Worm (Caenorhabditis elegans) whole organism, mixed stage, embryonic: Measurements from ENCODE around the gene W03F8.4.
A peak's percentile ranks its signal among the peaks of the same experiment; 100 is the strongest.

Experiments
- M03D4.4 ChIP-seq: sonication (generic microtip); optimal IDR thresholded peaks from 2 replicates; lab custom pipeline; 2017; ENCODE audit warnings: mild to moderate bottlenecking, missing genetic modification characterization, missing compliant biosample characterization
- bed-3 ChIP-seq: fragments of 200-800 bp; sonication (Bioruptor generic); optimal IDR thresholded peaks from 3 replicates; lab custom pipeline; 2018; ENCODE audit warnings: mild to moderate bottlenecking, missing genetic modification characterization, moderate library complexity, missing compliant biosample characterization
- ceh-39 ChIP-seq: fragments of 150-350 bp; optimal IDR thresholded peaks from 2 replicates; lab custom pipeline; 2014; ENCODE audit warnings: missing biosample characterization, missing genetic modification characterization
- ceh-43 ChIP-seq: fragments of 200-800 bp; sonication (Bioruptor generic); optimal IDR thresholded peaks from 2 replicates; lab custom pipeline; 2018; ENCODE audit warnings: mild to moderate bottlenecking, missing genetic modification characterization, moderate library complexity, missing compliant biosample characterization
- ceh-83 ChIP-seq: fragments of 200-800 bp; sonication (Bioruptor generic); optimal IDR thresholded peaks from 2 replicates; lab custom pipeline; 2018; ENCODE audit warnings: mild to moderate bottlenecking, missing genetic modification characterization, missing compliant biosample characterization
- ces-1 ChIP-seq: fragments of 150-350 bp; optimal IDR thresholded peaks from 2 replicates; lab custom pipeline; 2014; ENCODE audit warnings: missing biosample characterization, missing genetic modification reagents, missing genetic modification characterization
- cnd-1 ChIP-seq: fragments of 200-800 bp; sonication (Bioruptor generic); optimal IDR thresholded peaks from 2 replicates; lab custom pipeline; 2018; ENCODE audit warnings: mild to moderate bottlenecking, missing genetic modification characterization, missing compliant biosample characterization
- elt-1 ChIP-seq: sonication (generic microtip); optimal IDR thresholded peaks from 2 replicates; lab custom pipeline; 2017; ENCODE audit warnings: missing genetic modification characterization, mild to moderate bottlenecking, missing compliant biosample characterization, antibody characterized with exemption, moderate library complexity, borderline replicate concordance; ENCODE audit not compliant: insufficient read depth
- elt-3 ChIP-seq: fragments of 150-350 bp; optimal IDR thresholded peaks from 2 replicates; lab custom pipeline; 2014; ENCODE audit warnings: missing biosample characterization, missing genetic modification characterization
- flh-1 ChIP-seq: fragments of 200-800 bp; sonication (Bioruptor generic); optimal IDR thresholded peaks from 2 replicates; lab custom pipeline; 2018; ENCODE audit warnings: mild to moderate bottlenecking, missing genetic modification characterization, moderate library complexity, missing compliant biosample characterization
- ham-2 ChIP-seq: fragments of 200-800 bp; sonication (Bioruptor generic); optimal IDR thresholded peaks from 2 replicates; lab custom pipeline; 2018; ENCODE audit warnings: mild to moderate bottlenecking, missing genetic modification characterization, missing compliant biosample characterization
- hlh-1 ChIP-seq: fragments of 150-350 bp; optimal IDR thresholded peaks from 2 replicates; lab custom pipeline; 2014; ENCODE audit warnings: missing biosample characterization, missing genetic modification reagents, missing genetic modification characterization
- lin-13 ChIP-seq: fragments of 150-350 bp; optimal IDR thresholded peaks from 2 replicates; lab custom pipeline; 2014; ENCODE audit warnings: missing biosample characterization, missing genetic modification characterization
- lsy-2 ChIP-seq: fragments of 150-350 bp; optimal IDR thresholded peaks from 2 replicates; lab custom pipeline; 2014; ENCODE audit warnings: missing biosample characterization, missing genetic modification characterization
- mep-1 ChIP-seq: fragments of 150-350 bp; optimal IDR thresholded peaks from 2 replicates; lab custom pipeline; 2017; ENCODE audit warnings: missing biosample characterization, missing genetic modification reagents, missing genetic modification characterization, inconsistent platforms
- mls-2 ChIP-seq: sonication (generic microtip); optimal IDR thresholded peaks from 2 replicates; lab custom pipeline; 2016; ENCODE audit warnings: mild to moderate bottlenecking, missing genetic modification characterization, moderate library complexity, missing compliant biosample characterization
- nhr-12 ChIP-seq: fragments of 150-350 bp; optimal IDR thresholded peaks from 2 replicates; lab custom pipeline; 2014; ENCODE audit warnings: missing biosample characterization, missing genetic modification characterization
- nhr-2 ChIP-seq: fragments of 150-350 bp; optimal IDR thresholded peaks from 2 replicates; lab custom pipeline; 2014; ENCODE audit warnings: missing biosample characterization, missing genetic modification characterization
- nhr-237 ChIP-seq: fragments of 150-350 bp; optimal IDR thresholded peaks from 2 replicates; lab custom pipeline; 2014; ENCODE audit warnings: missing biosample characterization, missing genetic modification characterization
- nhr-28 ChIP-seq: fragments of 150-350 bp; optimal IDR thresholded peaks from 2 replicates; lab custom pipeline; 2014; ENCODE audit warnings: missing biosample characterization, missing genetic modification characterization
- nhr-76 ChIP-seq: sonication (generic microtip); optimal IDR thresholded peaks from 2 replicates; lab custom pipeline; 2017; ENCODE audit warnings: missing biosample characterization, missing genetic modification characterization
- pha-4 ChIP-seq: fragments of 150-350 bp; optimal IDR thresholded peaks from 2 replicates; lab custom pipeline; 2018; ENCODE audit warnings: missing biosample characterization, missing genetic modification reagents, missing genetic modification characterization
- sem-2 ChIP-seq: fragments of 200-800 bp; sonication (Bioruptor generic); optimal IDR thresholded peaks from 2 replicates; lab custom pipeline; 2018; ENCODE audit warnings: mild to moderate bottlenecking, missing genetic modification characterization, missing compliant biosample characterization
- snpc-4 ChIP-seq: fragments of 150-350 bp; optimal IDR thresholded peaks from 2 replicates; lab custom pipeline; 2014; ENCODE audit warnings: missing biosample characterization, missing genetic modification characterization
- sptf-1 ChIP-seq: sonication (generic microtip); optimal IDR thresholded peaks from 2 replicates; lab custom pipeline; 2017; ENCODE audit warnings: mild to moderate bottlenecking, missing genetic modification characterization, moderate library complexity, missing compliant biosample characterization
- tbx-8 ChIP-seq: fragments of 200-800 bp; sonication (Bioruptor generic); optimal IDR thresholded peaks from 2 replicates; lab custom pipeline; 2018; ENCODE audit warnings: mild to moderate bottlenecking, missing genetic modification characterization, moderate library complexity, missing compliant biosample characterization
- unc-120 ChIP-seq: sonication (generic microtip); optimal IDR thresholded peaks from 2 replicates; lab custom pipeline; 2017; ENCODE audit warnings: missing genetic modification characterization, missing compliant biosample characterization; ENCODE audit not compliant: poor library complexity, severe bottlenecking
- unc-62 ChIP-seq: fragments of 150-350 bp; optimal IDR thresholded peaks from 2 replicates; lab custom pipeline; 2014; ENCODE audit warnings: missing biosample characterization, missing genetic modification reagents, missing genetic modification characterization
- zip-8 ChIP-seq: fragments of 150-350 bp; optimal IDR thresholded peaks from 2 replicates; lab custom pipeline; 2014; ENCODE audit warnings: missing biosample characterization, missing genetic modification characterization
- ztf-11 ChIP-seq: fragments of 150-350 bp; optimal IDR thresholded peaks from 2 replicates; lab custom pipeline; 2014; ENCODE audit warnings: missing biosample characterization, missing genetic modification characterization

Gene W03F8.4

DNA sequence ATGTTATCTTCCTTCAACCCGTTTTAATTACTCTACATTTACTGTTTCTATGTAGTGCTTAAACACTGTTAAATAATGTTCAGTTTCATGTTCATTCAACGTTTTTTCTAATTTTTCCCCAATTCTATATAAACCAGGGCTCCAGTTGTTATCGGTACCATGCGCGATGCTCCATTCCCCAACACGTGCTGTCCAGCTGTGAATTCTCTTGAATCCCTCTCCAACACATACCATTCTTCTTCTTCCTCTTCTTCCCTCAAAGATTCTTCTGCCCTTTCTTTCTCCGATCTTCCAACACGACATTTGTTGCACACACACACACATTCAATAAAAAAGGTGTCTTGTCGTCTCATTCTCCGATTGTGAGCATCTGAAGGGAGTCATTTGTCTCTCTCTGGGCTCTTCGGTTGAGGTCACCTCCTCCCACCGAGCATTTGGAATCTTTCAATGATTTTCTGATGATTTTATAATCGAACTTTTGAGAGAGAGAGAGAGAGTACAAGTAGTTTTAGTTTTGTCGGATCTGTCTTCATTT lies 11.9 kb upstream of the W03F8.4 start:
- no peak for TF ChIP-seq sem-2
- TF ChIP-seq nhr-28 (tag; lab: Kevin White, UChicago), result no peak
- TF ChIP-seq tbx-8 (GFP tag; lab: Kevin White, UChicago), result no peak
- TF ChIP-seq nhr-2, result no peak
- no peak for TF ChIP-seq unc-62 (GFP tag; lab: Kevin White, UChicago)
- peak; percentile 93 for TF ChIP-seq hlh-1 (tag; lab: Kevin White, UChicago)
- no peak for TF ChIP-seq lin-13
- TF ChIP-seq cnd-1 (tag; lab: Kevin White, UChicago), result no peak
- no peak for TF ChIP-seq ham-2 (GFP tag; lab: Kevin White, UChicago)
- peak; percentile 40 for TF ChIP-seq unc-120
- no peak for TF ChIP-seq ceh-83 (GFP tag; lab: Kevin White, UChicago)
- no peak for TF ChIP-seq ceh-43
- no peak for TF ChIP-seq sptf-1
- TF ChIP-seq elt-3, result no peak
- TF ChIP-seq ces-1 (GFP tag; lab: Kevin White, UChicago), result no peak
- no peak for TF ChIP-seq elt-1 (tag; lab: Kevin White, UChicago)
- no peak for TF ChIP-seq snpc-4 (tag; lab: Kevin White, UChicago)
- TF ChIP-seq nhr-12 (tag; lab: Kevin White, UChicago), result no peak
- TF ChIP-seq, all 35 proteins: peak for 2

DNA sequence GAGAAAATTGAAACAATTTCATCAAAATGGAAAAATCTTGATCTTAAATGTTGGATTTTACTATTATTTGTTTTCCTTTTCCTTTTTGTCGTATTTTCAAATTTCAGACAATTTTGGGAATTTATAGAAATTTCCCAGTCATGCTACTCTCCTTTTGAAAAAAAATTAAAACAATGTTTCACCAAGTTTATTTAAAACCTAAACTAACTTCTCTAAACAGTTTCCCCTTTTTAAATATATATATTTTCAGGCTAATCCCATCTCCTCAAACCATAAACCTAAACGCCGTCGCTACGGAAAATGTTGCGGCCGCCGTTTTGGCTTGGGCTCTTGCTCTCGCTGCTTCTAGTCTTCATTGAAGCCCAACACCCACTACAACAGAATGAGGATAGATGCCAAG lies 10.9 kb upstream of the W03F8.4 start, which contains the start of gene lam-1:
Gene lam-1, plus strand, starts transcription at position 301 of the 400 bp plus-strand sequence.
- TF ChIP-seq nhr-28 (tag; lab: Kevin White, UChicago), result no peak
- no peak for TF ChIP-seq nhr-237 (tag; lab: Kevin White, UChicago)
- TF ChIP-seq unc-120, result no peak
- no peak for TF ChIP-seq mep-1 (tag; lab: Kevin White, UChicago)
- TF ChIP-seq ces-1 (GFP tag; lab: Kevin White, UChicago), result no peak
- TF ChIP-seq M03D4.4 (tag; lab: Kevin White, UChicago), result no peak
- TF ChIP-seq bed-3 (GFP tag; lab: Kevin White, UChicago), result no peak
- no peak for TF ChIP-seq sptf-1
- TF ChIP-seq ceh-83 (GFP tag; lab: Kevin White, UChicago), result no peak
- TF ChIP-seq nhr-76 (tag; lab: Kevin White, UChicago), result no peak
- no peak for TF ChIP-seq elt-1 (tag; lab: Kevin White, UChicago)
- no peak for TF ChIP-seq hlh-1 (tag; lab: Kevin White, UChicago)
- TF ChIP-seq tbx-8 (GFP tag; lab: Kevin White, UChicago), result no peak

DNA sequence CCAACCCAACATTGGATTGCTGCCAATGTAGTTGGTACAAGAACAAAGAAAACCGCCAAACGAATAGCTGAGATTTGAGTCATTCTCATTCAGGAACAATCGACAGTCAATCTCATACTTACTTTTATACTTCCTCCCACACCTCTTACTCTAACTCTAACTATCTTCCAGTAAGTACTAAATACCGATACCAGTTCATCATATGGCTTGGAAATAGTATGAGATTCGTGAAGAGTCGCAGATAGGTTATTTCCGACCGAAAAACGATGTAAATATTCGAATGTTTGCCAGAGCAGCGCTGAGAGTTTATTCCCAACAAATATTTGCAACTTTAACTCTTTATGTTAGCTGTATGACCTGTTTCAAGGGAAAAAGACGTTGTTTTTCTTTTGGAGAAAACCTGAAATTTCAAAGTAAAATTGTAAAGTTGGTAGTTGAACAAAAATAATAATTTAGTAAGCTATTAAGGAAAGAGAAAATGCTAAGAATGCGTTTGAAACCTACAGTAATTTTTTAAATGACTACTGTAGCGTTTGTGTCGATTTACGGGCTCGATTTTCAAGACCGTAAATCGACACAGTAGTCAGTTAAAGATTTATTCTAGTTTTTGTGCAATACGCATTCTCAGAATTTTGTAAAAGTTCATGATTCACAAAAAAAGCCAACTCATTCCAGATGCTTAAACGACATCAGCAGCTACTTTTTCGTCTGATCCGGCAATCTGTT lies 2.7 kb downstream of the W03F8.4 start, which contains the start of the genes W03F8.6 and mtrf-1L:
Gene W03F8.6, minus strand, starts transcription at position 101 of the 726 bp plus-strand sequence.
Gene mtrf-1L, plus strand, starts transcription at position 676 of the 726 bp plus-strand sequence.
- TF ChIP-seq mep-1 (tag; lab: Kevin White, UChicago), result no peak
- TF ChIP-seq flh-1, result no peak
- no peak for TF ChIP-seq elt-3
- TF ChIP-seq ceh-39 (tag; lab: Kevin White, UChicago), result no peak
- no peak for TF ChIP-seq cnd-1 (tag; lab: Kevin White, UChicago)
- no peak for TF ChIP-seq lsy-2 (tag; lab: Kevin White, UChicago)
- no peak for TF ChIP-seq pha-4
- no peak for TF ChIP-seq ceh-83 (GFP tag; lab: Kevin White, UChicago)
- no peak for TF ChIP-seq mls-2
- TF ChIP-seq elt-1 (tag; lab: Kevin White, UChicago), result no peak

DNA sequence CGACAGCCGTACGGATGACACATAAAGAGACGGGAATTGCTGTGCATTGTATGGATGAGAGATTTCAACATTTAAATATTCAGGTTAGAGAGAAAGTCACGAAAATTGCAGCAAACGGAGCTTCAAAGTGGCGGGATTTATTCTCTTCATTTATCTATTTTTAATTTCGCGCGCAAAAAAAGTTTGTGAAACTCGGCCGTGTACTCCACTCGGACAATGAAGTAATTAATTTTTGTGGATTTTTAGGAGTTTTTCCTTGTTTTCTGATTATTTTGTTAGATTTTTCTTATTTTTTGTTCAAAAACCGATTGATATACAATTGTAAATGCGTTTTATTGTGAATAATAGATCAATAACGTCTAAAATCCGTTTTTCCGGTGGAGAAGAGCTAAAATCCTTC lies 4.1 kb downstream of the W03F8.4 start:
- TF ChIP-seq M03D4.4 (tag; lab: Kevin White, UChicago) (no peak), ham-2 (GFP tag; lab: Kevin White, UChicago) (no peak), flh-1 (no peak), zip-8 (tag; lab: Kevin White, UChicago) (no peak), ceh-43 (no peak), nhr-2 (no peak), nhr-12 (tag; lab: Kevin White, UChicago) (no peak), ztf-11 (tag; lab: Kevin White, UChicago) (no peak), mls-2 (no peak), ces-1 (GFP tag; lab: Kevin White, UChicago) (no peak), unc-62 (GFP tag; lab: Kevin White, UChicago) (no peak), unc-120 (no peak)
